Worm (Caenorhabditis elegans): ENCODE results near the gene W07A12.8.

The W07A12.8 gene

ce11 chrII:9154339-9154738, 11.3 kb downstream of the W07A12.8 start:
- TF ChIP-seq him-1 (tag; optimal IDR thresholded peaks at IDR 0.05) (no peak), dao-5 (tag; optimal IDR thresholded peaks at IDR 0.05) (no peak), W03F9.2 (tag; optimal IDR thresholded peaks at IDR 0.05) (no peak)

- no peak for TF ChIP-seq dao-5 (tag; optimal IDR thresholded peaks at IDR 0.05)
- no peak for TF ChIP-seq him-1 (tag; optimal IDR thresholded peaks at IDR 0.05)
- no peak for TF ChIP-seq W03F9.2 (tag; optimal IDR thresholded peaks at IDR 0.05)
Observed at ce11 chrII:9152231-9152630, 13.4 kb downstream of the W07A12.8 start, which contains the start of gene col-78. TSS of gene col-78 (plus strand) at chrII:9152531.

ce11 chrII:9148079-9148478, 17.5 kb downstream of the W07A12.8 start:
- no peak for TF ChIP-seq dao-5 (tag; optimal IDR thresholded peaks at IDR 0.05)
- no peak for TF ChIP-seq him-1 (tag; optimal IDR thresholded peaks at IDR 0.05)
- no peak for TF ChIP-seq W03F9.2 (tag; optimal IDR thresholded peaks at IDR 0.05)

ce11 chrII:9145961-9146360, 19.7 kb downstream of the W07A12.8 start, which contains the start of gene W07A12.4:
TSS of gene W07A12.4 (plus strand) at chrII:9146261.
- TF ChIP-seq dao-5 (tag; optimal IDR thresholded peaks at IDR 0.05) (no peak), W03F9.2 (tag; optimal IDR thresholded peaks at IDR 0.05) (no peak), him-1 (tag; optimal IDR thresholded peaks at IDR 0.05) (no peak)

- TF ChIP-seq him-1 (tag; optimal IDR thresholded peaks at IDR 0.05) (no peak), dao-5 (tag; optimal IDR thresholded peaks at IDR 0.05) (no peak), W03F9.2 (tag; optimal IDR thresholded peaks at IDR 0.05) (no peak)
Observed at ce11 chrII:9144366-9144765, 21.2 kb downstream of the W07A12.8 start.

ce11 chrII:9143795-9144194, 21.8 kb downstream of the W07A12.8 start:
- TF ChIP-seq him-1 (tag; optimal IDR thresholded peaks at IDR 0.05): no peak
- no peak for TF ChIP-seq W03F9.2 (tag; optimal IDR thresholded peaks at IDR 0.05)
- TF ChIP-seq dao-5 (tag; optimal IDR thresholded peaks at IDR 0.05): no peak

- no peak for TF ChIP-seq W03F9.2 (tag; optimal IDR thresholded peaks at IDR 0.05)
- no peak for TF ChIP-seq him-1 (tag; optimal IDR thresholded peaks at IDR 0.05)
- no peak for TF ChIP-seq dao-5 (tag; optimal IDR thresholded peaks at IDR 0.05)
Observed at ce11 chrII:9141110-9141509, 24.5 kb downstream of the W07A12.8 start.

ce11 chrII:9139172-9139700, 26.4 kb downstream of the W07A12.8 start, which contains the start of gene Y9C2UA.1:
TSS of gene Y9C2UA.1 (plus strand) at chrII:9139650.
- TF ChIP-seq dao-5 (tag; optimal IDR thresholded peaks at IDR 0.05) (no peak), him-1 (tag; optimal IDR thresholded peaks at IDR 0.05) (no peak), W03F9.2 (tag; optimal IDR thresholded peaks at IDR 0.05) (no peak)

- TF ChIP-seq him-1 (tag; optimal IDR thresholded peaks at IDR 0.05) (no peak), dao-5 (tag; optimal IDR thresholded peaks at IDR 0.05) (no peak), W03F9.2 (tag; optimal IDR thresholded peaks at IDR 0.05) (no peak)
Observed at ce11 chrII:9137803-9138202, 27.8 kb downstream of the W07A12.8 start, which contains the start of gene C16D2.3. TSS of gene C16D2.3 (plus strand) at chrII:9138103.

- TF ChIP-seq dao-5 (tag; optimal IDR thresholded peaks at IDR 0.05) (no peak), W03F9.2 (tag; optimal IDR thresholded peaks at IDR 0.05) (no peak), him-1 (tag; optimal IDR thresholded peaks at IDR 0.05) (no peak)
Observed at ce11 chrII:9135878-9136277, 29.7 kb downstream of the W07A12.8 start, which contains the start of gene nlp-78. TSS of gene nlp-78 (plus strand) at chrII:9136178.

- no peak for TF ChIP-seq W03F9.2 (tag; optimal IDR thresholded peaks at IDR 0.05)
- TF ChIP-seq him-1 (tag; optimal IDR thresholded peaks at IDR 0.05): no peak
- TF ChIP-seq dao-5 (tag; optimal IDR thresholded peaks at IDR 0.05): no peak
Observed at ce11 chrII:9132338-9132737, 33.3 kb downstream of the W07A12.8 start.

ce11 chrII:9131363-9131762, 34.2 kb downstream of the W07A12.8 start, which contains the start of gene C16D2.1:
TSS of gene C16D2.1 (plus strand) at chrII:9131663.
- TF ChIP-seq W03F9.2 (tag; optimal IDR thresholded peaks at IDR 0.05): no peak
- no peak for TF ChIP-seq him-1 (tag; optimal IDR thresholded peaks at IDR 0.05)
- TF ChIP-seq dao-5 (tag; optimal IDR thresholded peaks at IDR 0.05): no peak

- TF ChIP-seq dao-5 (tag; optimal IDR thresholded peaks at IDR 0.05) (no peak), him-1 (tag; optimal IDR thresholded peaks at IDR 0.05) (no peak), W03F9.2 (tag; optimal IDR thresholded peaks at IDR 0.05) (no peak)
Observed at ce11 chrII:9130339-9130738, 35.3 kb downstream of the W07A12.8 start.

- TF ChIP-seq him-1 (tag; optimal IDR thresholded peaks at IDR 0.05): no peak
- peak; percentile 6 for TF ChIP-seq W03F9.2 (tag; optimal IDR thresholded peaks at IDR 0.05)
Observed at ce11 chrII:9128132-9128531, 37.5 kb downstream of the W07A12.8 start.

- TF ChIP-seq W03F9.2 (tag; optimal IDR thresholded peaks at IDR 0.05) (no peak), dao-5 (tag; optimal IDR thresholded peaks at IDR 0.05) (no peak), him-1 (tag; optimal IDR thresholded peaks at IDR 0.05) (no peak)
Observed at ce11 chrII:9127379-9127778, 38.2 kb downstream of the W07A12.8 start.

Measured in whole organism, L4/young adult.